Fruit fly (Drosophila melanogaster) whole organism, embryonic: ENCODE results near the gene Tep2.

Experiments used
- B-H1 ChIP-seq: fragments of 200-800 bp; sonication (Bioruptor generic); IDR thresholded peaks from 3 replicates; pipeline ENCODE4 v1.3.6; 2022; ENCODE audit warnings: missing biosample characterization, missing genetic modification characterization
- CG10565 ChIP-seq: fragments of 200-800 bp; sonication (Bioruptor generic); optimal IDR thresholded peaks from 3 replicates; lab custom pipeline; 2016; ENCODE audit warnings: missing biosample characterization, mild to moderate bottlenecking, missing genetic modification characterization
- CG11398 ChIP-seq: fragments of 200-800 bp; sonication (Bioruptor generic); optimal IDR thresholded peaks from 2 replicates; lab custom pipeline; 2016; ENCODE audit warnings: missing biosample characterization, missing genetic modification characterization
- CG11456 ChIP-seq: fragments of 200-800 bp; sonication (Bioruptor generic); IDR thresholded peaks from 3 replicates; pipeline ENCODE4 v1.3.6; 2022; ENCODE audit warnings: missing biosample characterization, missing genetic modification characterization
- CG11723 ChIP-seq: fragments of 200-800 bp; sonication (Bioruptor generic); optimal IDR thresholded peaks from 2 replicates; lab custom pipeline; 2017; ENCODE audit warnings: missing biosample characterization, mild to moderate bottlenecking, missing genetic modification characterization
- CG12299 ChIP-seq: fragments of 200-800 bp; sonication (Bioruptor generic); optimal IDR thresholded peaks from 2 replicates; lab custom pipeline; 2018; ENCODE audit warnings: missing biosample characterization, mild to moderate bottlenecking, missing genetic modification characterization
- CG12744 ChIP-seq: fragments of 200-800 bp; sonication (Bioruptor generic); optimal IDR thresholded peaks from 2 replicates; lab custom pipeline; 2016; ENCODE audit warnings: missing biosample characterization, missing genetic modification characterization
- CG12769 ChIP-seq: fragments of 200-800 bp; sonication (Bioruptor generic); optimal IDR thresholded peaks from 2 replicates; lab custom pipeline; 2019; ENCODE audit warnings: missing biosample characterization, mild to moderate bottlenecking, missing genetic modification characterization, moderate library complexity
- CG13894 ChIP-seq: fragments of 200-800 bp; sonication (Bioruptor generic); optimal IDR thresholded peaks from 3 replicates; lab custom pipeline; 2018; ENCODE audit warnings: missing biosample characterization, mild to moderate bottlenecking, missing genetic modification characterization, moderate library complexity
- CG15696 ChIP-seq: fragments of 200-800 bp; sonication (Bioruptor generic); optimal IDR thresholded peaks from 2 replicates; lab custom pipeline; 2019; ENCODE audit warnings: missing biosample characterization, mild to moderate bottlenecking, missing genetic modification characterization, moderate library complexity
- CG1647 ChIP-seq: fragments of 200-800 bp; sonication (Bioruptor generic); optimal IDR thresholded peaks from 3 replicates; lab custom pipeline; 2016; ENCODE audit warnings: missing biosample characterization, missing genetic modification characterization
- CG18619 ChIP-seq: fragments of 200-800 bp; sonication (Bioruptor generic); optimal IDR thresholded peaks from 3 replicates; lab custom pipeline; 2017; ENCODE audit warnings: missing biosample characterization, mild to moderate bottlenecking, missing genetic modification characterization
- CG2116 ChIP-seq: fragments of 200-800 bp; sonication (Bioruptor generic); optimal IDR thresholded peaks from 3 replicates; lab custom pipeline; 2018; ENCODE audit warnings: missing biosample characterization, mild to moderate bottlenecking, missing genetic modification characterization
- CG31441 ChIP-seq: fragments of 200-800 bp; sonication (Bioruptor generic); IDR thresholded peaks from 2 replicates; pipeline ENCODE4 v1.3.6; 2022; ENCODE audit warnings: missing biosample characterization, missing genetic modification characterization
- CG33213 ChIP-seq: fragments of 200-800 bp; sonication (Bioruptor generic); optimal IDR thresholded peaks from 3 replicates; lab custom pipeline; 2016; ENCODE audit warnings: missing biosample characterization, missing genetic modification characterization
- CG4328 ChIP-seq: fragments of 200-800 bp; sonication (Bioruptor generic); optimal IDR thresholded peaks from 3 replicates; lab custom pipeline; 2017; ENCODE audit warnings: missing biosample characterization, missing genetic modification reagents, missing genetic modification characterization
- CG4360 ChIP-seq: fragments of 200-800 bp; sonication (Bioruptor generic); IDR thresholded peaks from 2 replicates; pipeline ENCODE4 v1.3.6; 2022; ENCODE audit warnings: missing biosample characterization, missing genetic modification characterization
- CG4820 ChIP-seq: fragments of 200-800 bp; sonication (Bioruptor generic); optimal IDR thresholded peaks from 3 replicates; lab custom pipeline; 2016; ENCODE audit warnings: missing biosample characterization, missing genetic modification characterization
- CG7271 ChIP-seq: fragments of 200-800 bp; sonication (Bioruptor generic); optimal IDR thresholded peaks from 2 replicates; lab custom pipeline; 2018; ENCODE audit warnings: missing biosample characterization, mild to moderate bottlenecking, missing genetic modification characterization, moderate library complexity
- CG7786 ChIP-seq: fragments of 200-800 bp; sonication (Bioruptor generic); optimal IDR thresholded peaks from 2 replicates; lab custom pipeline; 2016; ENCODE audit warnings: missing biosample characterization, missing genetic modification characterization
- CG7963 ChIP-seq: fragments of 200-800 bp; sonication (Bioruptor generic); IDR thresholded peaks from 3 replicates; pipeline ENCODE4 v1.3.6; 2022; ENCODE audit warnings: missing biosample characterization, missing genetic modification characterization; ENCODE audit not compliant: partially characterized antibody
- CG8359 ChIP-seq: fragments of 200-800 bp; sonication (Bioruptor generic); optimal IDR thresholded peaks from 2 replicates; lab custom pipeline; 2017; ENCODE audit warnings: missing biosample characterization, mild to moderate bottlenecking, missing genetic modification characterization, borderline replicate concordance
- CG8944 ChIP-seq: fragments of 200-800 bp; sonication (Bioruptor generic); optimal IDR thresholded peaks from 3 replicates; lab custom pipeline; 2016; ENCODE audit warnings: missing biosample characterization, missing genetic modification characterization
- CG9876 ChIP-seq: fragments of 200-800 bp; sonication (Bioruptor generic); optimal IDR thresholded peaks from 2 replicates; lab custom pipeline; 2016; ENCODE audit warnings: missing biosample characterization, missing genetic modification characterization
- CrebB ChIP-seq: fragments of 200-800 bp; sonication (Bioruptor generic); optimal IDR thresholded peaks from 3 replicates; lab custom pipeline; 2018; ENCODE audit warnings: missing biosample characterization, mild to moderate bottlenecking, missing genetic modification characterization
- Dip2 ChIP-seq: fragments of 200-800 bp; sonication (Bioruptor generic); IDR thresholded peaks from 2 replicates; pipeline ENCODE4 v1.3.6; 2022; ENCODE audit warnings: missing biosample characterization, missing genetic modification characterization
- Eip74EF ChIP-seq, 2 experiments: fragments of 200-800 bp in 1 of 2; fragments of >200 bp in 1 of 2; sonication (Bioruptor generic) in 1 of 2; optimal IDR thresholded peaks; 2 replicates each; lab custom pipeline; 2017 to 2019; ENCODE audit warnings: missing biosample characterization in 2 of 2, missing genetic modification characterization in 2 of 2, mild to moderate bottlenecking in 1 of 2, moderate library complexity in 1 of 2
- Elba2 ChIP-seq: fragments of 200-800 bp; sonication (Bioruptor generic); optimal IDR thresholded peaks from 3 replicates; lab custom pipeline; 2016; ENCODE audit warnings: missing biosample characterization, missing genetic modification characterization
- Fer1 ChIP-seq: fragments of 200-800 bp; sonication (Bioruptor generic); optimal IDR thresholded peaks from 2 replicates; lab custom pipeline; 2017; ENCODE audit warnings: missing biosample characterization, mild to moderate bottlenecking, missing genetic modification characterization
- HLH3B ChIP-seq: fragments of 200-800 bp; sonication (Bioruptor generic); IDR thresholded peaks from 2 replicates; pipeline ENCODE4 v1.3.6; 2022; ENCODE audit warnings: missing biosample characterization, missing genetic modification characterization
- Myb ChIP-seq: fragments of 200-800 bp; sonication (Bioruptor generic); optimal IDR thresholded peaks from 2 replicates; lab custom pipeline; 2016; ENCODE audit warnings: missing biosample characterization, missing genetic modification characterization
- Nf-YB ChIP-seq: fragments of 200-800 bp; sonication (Bioruptor generic); optimal IDR thresholded peaks from 3 replicates; lab custom pipeline; 2019; ENCODE audit warnings: missing biosample characterization, mild to moderate bottlenecking, missing genetic modification characterization, moderate library complexity
- PHDP ChIP-seq: fragments of 200-800 bp; sonication (Bioruptor generic); optimal IDR thresholded peaks from 3 replicates; lab custom pipeline; 2018; ENCODE audit warnings: missing biosample characterization, mild to moderate bottlenecking, missing genetic modification characterization, moderate library complexity
- Ptx1 ChIP-seq: fragments of 200-800 bp; sonication (Bioruptor generic); IDR thresholded peaks from 2 replicates; pipeline ENCODE4 v1.3.6; 2022; ENCODE audit warnings: missing biosample characterization, missing genetic modification characterization
- ap ChIP-seq: fragments of 200-800 bp; sonication (Bioruptor generic); IDR thresholded peaks from 2 replicates; pipeline ENCODE4 v1.3.6; 2022; ENCODE audit warnings: missing biosample characterization, missing genetic modification characterization
- bigmax ChIP-seq: fragments of 200-800 bp; sonication (Bioruptor generic); optimal IDR thresholded peaks from 2 replicates; lab custom pipeline; 2018; ENCODE audit warnings: missing biosample characterization, mild to moderate bottlenecking, missing genetic modification characterization
- da ChIP-seq: fragments of 200-800 bp; sonication (Bioruptor generic); optimal IDR thresholded peaks from 2 replicates; lab custom pipeline; 2016; ENCODE audit warnings: missing biosample characterization, missing genetic modification characterization
- ftz-f1 ChIP-seq: fragments of 200-800 bp; sonication (Bioruptor generic); optimal IDR thresholded peaks from 2 replicates; lab custom pipeline; 2016; ENCODE audit warnings: missing biosample characterization, missing genetic modification characterization
- mirr ChIP-seq: fragments of 200-800 bp; sonication (Bioruptor generic); optimal IDR thresholded peaks from 3 replicates; lab custom pipeline; 2018; ENCODE audit warnings: missing biosample characterization, mild to moderate bottlenecking, missing genetic modification characterization
- mld ChIP-seq: fragments of 200-800 bp; sonication (Bioruptor generic); IDR thresholded peaks from 3 replicates; pipeline ENCODE4 v1.3.6; 2022; ENCODE audit warnings: missing biosample characterization, missing genetic modification characterization; ENCODE audit not compliant: partially characterized antibody
- otp ChIP-seq: fragments of 200-800 bp; sonication (Bioruptor generic); IDR thresholded peaks from 3 replicates; pipeline ENCODE4, ENCODE4 v1.3.6; 2022; ENCODE audit warnings: missing biosample characterization, missing genetic modification characterization
- pnt ChIP-seq: fragments of 200-800 bp; sonication (Bioruptor generic); optimal IDR thresholded peaks from 3 replicates; lab custom pipeline; 2016; ENCODE audit warnings: missing biosample characterization, missing genetic modification characterization
- pzg ChIP-seq: fragments of 200-800 bp; sonication (Bioruptor generic); optimal IDR thresholded peaks from 3 replicates; lab custom pipeline; 2018; ENCODE audit warnings: missing biosample characterization, mild to moderate bottlenecking, missing genetic modification characterization, moderate library complexity
- ranshi ChIP-seq: fragments of 200-800 bp; sonication (Bioruptor generic); IDR thresholded peaks from 2 replicates; pipeline ENCODE4 v1.3.6; 2022; ENCODE audit warnings: missing biosample characterization, missing genetic modification characterization
- stc ChIP-seq: fragments of 200-800 bp; sonication (Bioruptor generic); IDR thresholded peaks from 2 replicates; pipeline ENCODE4 v1.3.6; 2022; ENCODE audit warnings: missing biosample characterization, missing genetic modification characterization
- tap ChIP-seq: fragments of 200-800 bp; optimal IDR thresholded peaks from 3 replicates; lab custom pipeline; 2019; ENCODE audit warnings: missing biosample characterization, mild to moderate bottlenecking, missing genetic modification characterization, moderate library complexity
- ttk ChIP-seq: fragments of 200-800 bp; sonication (Bioruptor generic); IDR thresholded peaks from 2 replicates; pipeline ENCODE4 v2.1.2; 2022; ENCODE audit warnings: missing biosample characterization, missing genetic modification characterization
- vvl ChIP-seq: fragments of 200-800 bp; sonication (Bioruptor generic); IDR thresholded peaks from 2 replicates; pipeline ENCODE4 v1.3.6; 2022; ENCODE audit warnings: missing biosample characterization, missing genetic modification characterization
- zfh1 ChIP-seq: fragments of 200-800 bp; sonication (Bioruptor generic); IDR thresholded peaks from 3 replicates; pipeline ENCODE4 v1.3.6; 2022; ENCODE audit warnings: missing biosample characterization, missing genetic modification characterization

The Tep2 gene

dm6 chr2L:7702383-7703188, 1.2 kb upstream of the Tep2 start, which contains the start of gene Tep3:
Tep3 (plus strand) TSS chr2L:7702805.
- TF ChIP-seq da (GFP tag; lab: Kevin White, UChicago) (no peak), CG7786 (GFP tag; lab: Kevin White, UChicago) (peak; percentile 22), zfh1 (no peak), ttk (GFP tag; lab: Robert Waterston, UW) (no peak), CG8944 (GFP tag; lab: Kevin White, UChicago) (no peak), CG12769 (tag; lab: Kevin White, UChicago) (peak; percentile 5), Nf-YB (no peak), CG31441 (GFP tag; lab: Robert Waterston, UW) (no peak; the same call in 1 of the 2 replicates), CG13894 (peak; percentile 57), Myb (GFP tag; lab: Kevin White, UChicago) (peak; percentile 53), CG15696 (no peak), tap (tag; lab: Kevin White, UChicago) (no peak), Elba2 (no peak), Dip2 (no peak), vvl (GFP tag; lab: Robert Waterston, UW) (0 out of 2 replicates have a peak, but pooled peaks have one; percentile 30), CG11456 (GFP tag; lab: Robert Waterston, UW) (no peak), CG4328 (GFP tag; lab: Kevin White, UChicago) (no peak), CG7271 (tag; lab: Kevin White, UChicago) (no peak), CG18619 (GFP tag; lab: Kevin White, UChicago) (peak; percentile 7), CG9876 (GFP tag; lab: Kevin White, UChicago) (no peak), ranshi (GFP tag; lab: Robert Waterston, UW) (no peak), mirr (GFP tag; lab: Kevin White, UChicago) (no peak), CrebB (tag; lab: Kevin White, UChicago) (peak; percentile 23), pnt (no peak), CG33213 (GFP tag; lab: Kevin White, UChicago) (no peak), ftz-f1 (GFP tag; lab: Kevin White, UChicago) (no peak), CG1647 (GFP tag; lab: Kevin White, UChicago) (no peak), CG11723 (GFP tag; lab: Kevin White, UChicago) (no peak), stc (no peak), pzg (peak; percentile 8), CG2116 (GFP tag; lab: Kevin White, UChicago) (no peak), otp (no peak), B-H1 (GFP tag; lab: Robert Waterston, UW) (no peak), Eip74EF (GFP tag; optimal IDR thresholded peaks at IDR 0.05; lab: Kevin White, UChicago) (no peak), Fer1 (GFP tag; lab: Kevin White, UChicago) (no peak), CG12299 (tag; lab: Kevin White, UChicago) (peak; percentile 15), mld (GFP tag; lab: Robert Waterston, UW) (no peak), CG4820 (GFP tag; lab: Kevin White, UChicago) (peak; percentile 14), Ptx1 (GFP tag; lab: Robert Waterston, UW) (peak; percentile 24; the same call in 1 of the 2 replicates), HLH3B (peak; percentile 19; the same call in 1 of the 2 replicates), CG4360 (0 out of 2 replicates have a peak, but pooled peaks have one; percentile 18), CG10565 (GFP tag; lab: Kevin White, UChicago) (no peak), CG12744 (GFP tag; lab: Kevin White, UChicago) (no peak), bigmax (peak; percentile 13), CG8359 (GFP tag; lab: Kevin White, UChicago) (peak; percentile 99), PHDP (tag; lab: Kevin White, UChicago) (peak; percentile 50), ap (GFP tag; lab: Robert Waterston, UW) (no peak), CG11398 (GFP tag; lab: Kevin White, UChicago) (no peak), CG7963 (GFP tag; lab: Robert Waterston, UW) (0 out of 3 replicates have a peak, but pooled peaks have one; percentile 19)
